Fruit fly (Drosophila melanogaster) whole organism, prepupa: Measurements from ENCODE around the gene slmb.

Source experiments
- Blimp-1 ChIP-seq: fragments of 200-800 bp; sonication (Bioruptor generic); optimal IDR thresholded peaks from 3 replicates; lab custom pipeline; 2017; ENCODE audit warnings: missing biosample characterization, missing genetic modification characterization, mild to moderate bottlenecking, moderate library complexity, missing genetic modification reagents
- CG10669 ChIP-seq: fragments of 200-800 bp; sonication (Bioruptor generic); optimal IDR thresholded peaks from 3 replicates; lab custom pipeline; 2018; ENCODE audit warnings: missing biosample characterization, mild to moderate bottlenecking, missing genetic modification characterization, moderate library complexity
- CG11762 ChIP-seq: fragments of 200-800 bp; sonication (Bioruptor generic); optimal IDR thresholded peaks from 3 replicates; lab custom pipeline; 2016; ENCODE audit warnings: missing biosample characterization, missing genetic modification characterization; ENCODE audit not compliant: insufficient read depth
- CG1621 ChIP-seq: fragments of 200-800 bp; sonication (Bioruptor generic); optimal IDR thresholded peaks from 3 replicates; lab custom pipeline; 2018; ENCODE audit warnings: missing biosample characterization, mild to moderate bottlenecking, missing genetic modification characterization
- CG16779 ChIP-seq: fragments of 200-800 bp; sonication (Bioruptor generic); optimal IDR thresholded peaks from 3 replicates; lab custom pipeline; 2017; ENCODE audit warnings: missing biosample characterization, mild to moderate bottlenecking, missing genetic modification characterization
- CG34406 ChIP-seq: fragments of 200-800 bp; sonication (Bioruptor generic); optimal IDR thresholded peaks from 3 replicates; lab custom pipeline; 2016; ENCODE audit warnings: missing biosample characterization, missing genetic modification characterization
- CG3919 ChIP-seq: fragments of 200-800 bp; sonication (Bioruptor generic); optimal IDR thresholded peaks from 3 replicates; lab custom pipeline; 2016; ENCODE audit warnings: missing biosample characterization, missing genetic modification characterization
- CG6163 ChIP-seq: fragments of 200-800 bp; sonication (Bioruptor generic); IDR thresholded peaks from 3 replicates; pipeline ENCODE4 v1.3.6; 2022; ENCODE audit warnings: missing biosample characterization, missing genetic modification characterization
- CG6276 ChIP-seq: fragments of 200-800 bp; sonication (Bioruptor generic); optimal IDR thresholded peaks from 2 replicates; lab custom pipeline; 2017; ENCODE audit warnings: missing biosample characterization, mild to moderate bottlenecking, missing genetic modification characterization
- CG6792 ChIP-seq: fragments of 200-800 bp; sonication (Bioruptor generic); optimal IDR thresholded peaks from 3 replicates; lab custom pipeline; 2016; ENCODE audit warnings: missing biosample characterization, missing genetic modification characterization
- CG6808 ChIP-seq: fragments of 200-800 bp; sonication (Bioruptor generic); optimal IDR thresholded peaks from 3 replicates; lab custom pipeline; 2017; ENCODE audit warnings: missing biosample characterization, missing genetic modification characterization, mild to moderate bottlenecking, moderate library complexity, missing genetic modification reagents
- CG6854 ChIP-seq: fragments of 200-800 bp; sonication (Bioruptor generic); optimal IDR thresholded peaks from 2 replicates; lab custom pipeline; 2017; ENCODE audit warnings: missing biosample characterization, mild to moderate bottlenecking, missing genetic modification characterization
- CG8119 ChIP-seq: fragments of 200-800 bp; sonication (Bioruptor generic); IDR thresholded peaks from 3 replicates; pipeline ENCODE4 v1.3.6; 2022; ENCODE audit warnings: missing biosample characterization, missing genetic modification characterization
- CG8319 ChIP-seq: fragments of 200-800 bp; sonication (Bioruptor generic); optimal IDR thresholded peaks from 3 replicates; lab custom pipeline; 2016; ENCODE audit warnings: missing biosample characterization, missing genetic modification characterization
- CG9139 ChIP-seq: fragments of 200-800 bp; sonication (Bioruptor generic); optimal IDR thresholded peaks from 3 replicates; lab custom pipeline; 2017; ENCODE audit warnings: missing biosample characterization, mild to moderate bottlenecking, missing genetic modification characterization
- Eip78C ChIP-seq: fragments of 200-800 bp; sonication (Bioruptor generic); peaks from one replicate; lab custom pipeline; 2016; ENCODE audit warnings: missing biosample characterization, missing genetic modification characterization
- Eip93F ChIP-seq: fragments of 200-800 bp; sonication (Bioruptor generic); optimal IDR thresholded peaks from 2 replicates; lab custom pipeline; 2016; ENCODE audit warnings: missing biosample characterization, mild to moderate bottlenecking, missing genetic modification characterization
- Ets21C ChIP-seq: fragments of 200-800 bp; sonication (Bioruptor generic); optimal IDR thresholded peaks from 3 replicates; lab custom pipeline; 2016; ENCODE audit warnings: missing biosample characterization, missing genetic modification characterization
- Gug ChIP-seq: fragments of 200-800 bp; sonication (Bioruptor generic); IDR thresholded peaks from 2 replicates; pipeline ENCODE4 v1.3.6; 2022; ENCODE audit warnings: missing biosample characterization, missing genetic modification characterization
- Lpt ChIP-seq: fragments of 200-800 bp; sonication (Bioruptor generic); optimal IDR thresholded peaks from 3 replicates; lab custom pipeline; 2016; ENCODE audit warnings: missing biosample characterization, missing genetic modification characterization
- OdsH ChIP-seq: fragments of 200-800 bp; sonication (Bioruptor generic); optimal IDR thresholded peaks from 3 replicates; lab custom pipeline; 2016; ENCODE audit warnings: missing biosample characterization, missing genetic modification characterization
- Sox102F ChIP-seq: fragments of 200-800 bp; sonication (Bioruptor generic); optimal IDR thresholded peaks from 2 replicates; lab custom pipeline; 2016; ENCODE audit warnings: missing biosample characterization, mild to moderate bottlenecking, missing genetic modification characterization
- achi ChIP-seq: fragments of 200-800 bp; sonication (Bioruptor generic); optimal IDR thresholded peaks from 3 replicates; lab custom pipeline; 2016; ENCODE audit warnings: missing biosample characterization, missing genetic modification characterization
- cyc ChIP-seq: fragments of 200-800 bp; sonication (Bioruptor generic); optimal IDR thresholded peaks from 3 replicates; lab custom pipeline; 2016; ENCODE audit warnings: missing biosample characterization, missing genetic modification characterization
- dac ChIP-seq: fragments of 200-800 bp; sonication (Bioruptor generic); optimal IDR thresholded peaks from 2 replicates; lab custom pipeline; 2017; ENCODE audit warnings: missing biosample characterization, mild to moderate bottlenecking, missing genetic modification characterization
- fd85E ChIP-seq: fragments of 200-800 bp; sonication (Bioruptor generic); optimal IDR thresholded peaks from 3 replicates; lab custom pipeline; 2016; ENCODE audit warnings: missing biosample characterization, missing genetic modification characterization
- fkh ChIP-seq: fragments of 200-800 bp; sonication (Bioruptor generic); optimal IDR thresholded peaks from 3 replicates; lab custom pipeline; 2017; ENCODE audit warnings: missing biosample characterization, mild to moderate bottlenecking, missing genetic modification characterization, moderate library complexity
- lz ChIP-seq: fragments of 200-800 bp; sonication (Bioruptor generic); optimal IDR thresholded peaks from 3 replicates; lab custom pipeline; 2016; ENCODE audit warnings: missing biosample characterization, missing genetic modification characterization
- net ChIP-seq: fragments of 200-800 bp; sonication (Bioruptor generic); optimal IDR thresholded peaks from 3 replicates; lab custom pipeline; 2016; ENCODE audit warnings: missing biosample characterization, missing genetic modification characterization
- pdm3 ChIP-seq: fragments of 200-800 bp; sonication (Bioruptor generic); optimal IDR thresholded peaks from 3 replicates; lab custom pipeline; 2016; ENCODE audit warnings: missing biosample characterization, missing genetic modification characterization
- spab ChIP-seq: fragments of 200-800 bp; sonication (Bioruptor generic); optimal IDR thresholded peaks from 2 replicates; lab custom pipeline; 2017; ENCODE audit warnings: missing biosample characterization, mild to moderate bottlenecking, missing genetic modification characterization, missing genetic modification reagents
- ss ChIP-seq, 2 experiments: fragments of 200-800 bp; sonication (Bioruptor generic); optimal IDR thresholded peaks; 2 replicates in 1 of 2; 3 replicates in 1 of 2; lab custom pipeline; 2017 to 2018; ENCODE audit warnings: mild to moderate bottlenecking in 2 of 2, missing biosample characterization in 2 of 2, missing genetic modification characterization in 2 of 2, moderate library complexity in 1 of 2
- svp ChIP-seq: fragments of 200-800 bp; sonication (Bioruptor generic); peaks from one replicate; lab custom pipeline; 2016; ENCODE audit warnings: missing biosample characterization, missing genetic modification characterization
- topi ChIP-seq: fragments of 200-800 bp; sonication (Bioruptor generic); optimal IDR thresholded peaks from 3 replicates; lab custom pipeline; 2016; ENCODE audit warnings: missing biosample characterization, missing genetic modification characterization

Gene slmb

dm6 chr3R:21077577-21077976 is 49.7 kb downstream of the slmb start:
- no peak for TF ChIP-seq Eip78C
- TF ChIP-seq Sox102F, result no peak
- no peak for TF ChIP-seq CG6792 (GFP tag; lab: Kevin White, UChicago)
- TF ChIP-seq CG6163, result no peak
- TF ChIP-seq, all 60 proteins: peak for 0

- TF ChIP-seq CG16779 (tag; lab: Kevin White, UChicago) (no peak), fd85E (GFP tag; lab: Kevin White, UChicago) (no peak), OdsH (GFP tag; lab: Kevin White, UChicago) (no peak), CG8119 (GFP tag; lab: Robert Waterston, UW) (no peak), cyc (no peak), CG6163 (no peak)
Measured at dm6 chr3R:21073707-21074106, 53.6 kb downstream of the slmb start, which contains the start of gene dmrt93B. Gene dmrt93B (plus strand): TSS chr3R:21074007.

- TF ChIP-seq fkh (GFP tag; lab: Kevin White, UChicago) (no peak), CG8319 (GFP tag; lab: Kevin White, UChicago) (no peak), dac (GFP tag; lab: Kevin White, UChicago) (no peak), Blimp-1 (GFP tag; lab: Kevin White, UChicago) (no peak), CG34406 (no peak), CG9139 (GFP tag; lab: Kevin White, UChicago) (no peak), Gug (GFP tag; lab: Robert Waterston, UW) (no peak), topi (GFP tag; lab: Kevin White, UChicago) (no peak), Ets21C (no peak), Eip93F (GFP tag; lab: Kevin White, UChicago) (no peak)
- TF ChIP-seq, all 60 proteins: peak for 0
Measured at dm6 chr3R:21073141-21073540, 54.1 kb downstream of the slmb start, which contains the start of gene r-l. Gene r-l (minus strand): TSS chr3R:21073319.

dm6 chr3R:21071943-21072500 is 55.3 kb downstream of the slmb start:
- TF ChIP-seq spab (GFP tag; lab: Kevin White, UChicago) (no peak), CG10669 (GFP tag; lab: Kevin White, UChicago) (no peak), CG6276 (GFP tag; lab: Kevin White, UChicago) (no peak), Gug (GFP tag; lab: Robert Waterston, UW) (no peak), ss (GFP tag; optimal IDR thresholded peaks at IDR 0.05; lab: Kevin White, UChicago) (no peak), CG1621 (tag; lab: Kevin White, UChicago) (no peak), CG6854 (no peak), svp (GFP tag; lab: Kevin White, UChicago) (no peak), achi (GFP tag; lab: Kevin White, UChicago) (no peak), CG6808 (no peak), net (GFP tag; lab: Kevin White, UChicago) (no peak), CG11762 (GFP tag; lab: Kevin White, UChicago) (no peak), Eip93F (GFP tag; lab: Kevin White, UChicago) (no peak), Ets21C (no peak)
- TF ChIP-seq, all 60 proteins: peak for 0

- TF ChIP-seq Sox102F (no peak), CG3919 (no peak), OdsH (GFP tag; lab: Kevin White, UChicago) (no peak), Lpt (GFP tag; lab: Kevin White, UChicago) (no peak), CG8119 (GFP tag; lab: Robert Waterston, UW) (no peak), pdm3 (GFP tag; lab: Kevin White, UChicago) (no peak), lz (GFP tag; lab: Kevin White, UChicago) (no peak), CG16779 (tag; lab: Kevin White, UChicago) (no peak)
Measured at dm6 chr3R:21071312-21071711, 56.0 kb downstream of the slmb start.
